Fruit fly (Drosophila melanogaster) whole organism: ENCODE results near the gene ebi.

Experiments
- CG8478 ChIP-seq: fragments of >200 bp; optimal IDR thresholded peaks from 2 replicates; lab custom pipeline; 2018; ENCODE audit warnings: inconsistent platforms
- Dll ChIP-seq: fragments of >200 bp; optimal IDR thresholded peaks from 2 replicates; lab custom pipeline; 2017
- EcR ChIP-seq, 2 experiments: fragments of >200 bp; optimal IDR thresholded peaks; 2 replicates each; lab custom pipeline; 2017; ENCODE audit warnings: missing biosample characterization in 2 of 2, missing genetic modification characterization in 2 of 2, missing genetic modification reagents in 2 of 2
- pan ChIP-seq: fragments of >200 bp; optimal IDR thresholded peaks from 2 replicates; lab custom pipeline; 2017
- psq ChIP-seq: fragments of >200 bp; optimal IDR thresholded peaks from 2 replicates; lab custom pipeline; 2017
- usp ChIP-seq: fragments of >200 bp; optimal IDR thresholded peaks from 2 replicates; lab custom pipeline; 2017; ENCODE audit warnings: missing biosample characterization, missing genetic modification characterization, mixed read lengths

Gene ebi

dm6 chr2L:428380-428989, 13.6 kb downstream of the ebi start:
- TF ChIP-seq EcR (GFP tag; optimal IDR thresholded peaks at IDR 0.05; lab: Kevin White, UChicago) = no peak
- TF ChIP-seq usp (GFP tag; lab: Kevin White, UChicago) = no peak
- TF ChIP-seq pan (lab: Kevin White, UChicago) = no peak
- no peak for TF ChIP-seq Dll
- TF ChIP-seq psq (lab: Kevin White, UChicago) = no peak
- TF ChIP-seq CG8478 (lab: Kevin White, UChicago) = no peak

dm6 chr2L:429680-430484, 15.0 kb downstream of the ebi start:
- no peak for TF ChIP-seq Dll
- peak; percentile 68 for TF ChIP-seq pan (lab: Kevin White, UChicago)
- TF ChIP-seq psq (lab: Kevin White, UChicago) = no peak

- TF ChIP-seq CG8478 (lab: Kevin White, UChicago) (no peak), Dll (no peak), usp (GFP tag; lab: Kevin White, UChicago) (no peak), EcR (GFP tag; optimal IDR thresholded peaks at IDR 0.05; lab: Kevin White, UChicago) (no peak), psq (lab: Kevin White, UChicago) (no peak), pan (lab: Kevin White, UChicago) (no peak)
Measured at dm6 chr2L:430820-431628, 16.2 kb downstream of the ebi start, which contains the start of gene ex. ex (plus strand) TSS chr2L:431227.

dm6 chr2L:431629-431984, 16.7 kb downstream of the ebi start:
- TF ChIP-seq usp (GFP tag; lab: Kevin White, UChicago) = no peak

dm6 chr2L:432119-432518, 17.3 kb downstream of the ebi start:
- TF ChIP-seq psq (lab: Kevin White, UChicago) (no peak), Dll (no peak), CG8478 (lab: Kevin White, UChicago) (no peak)

dm6 chr2L:434439-434838, 19.6 kb downstream of the ebi start:
- TF ChIP-seq CG8478 (lab: Kevin White, UChicago) = no peak
- TF ChIP-seq usp (GFP tag; lab: Kevin White, UChicago) = no peak

- TF ChIP-seq usp (GFP tag; lab: Kevin White, UChicago) = no peak
- no peak for TF ChIP-seq Dll
- no peak for TF ChIP-seq EcR (GFP tag; optimal IDR thresholded peaks at IDR 0.05; lab: Kevin White, UChicago)
- TF ChIP-seq CG8478 (lab: Kevin White, UChicago) = no peak
- no peak for TF ChIP-seq pan (lab: Kevin White, UChicago)
Measured at dm6 chr2L:435311-435806, 20.5 kb downstream of the ebi start.

- TF ChIP-seq EcR (GFP tag; optimal IDR thresholded peaks at IDR 0.05; lab: Kevin White, UChicago) = no peak
- TF ChIP-seq Dll = no peak
- no peak for TF ChIP-seq pan (lab: Kevin White, UChicago)
- TF ChIP-seq CG8478 (lab: Kevin White, UChicago) = no peak
- TF ChIP-seq usp (GFP tag; lab: Kevin White, UChicago) = no peak
- no peak for TF ChIP-seq psq (lab: Kevin White, UChicago)
Measured at dm6 chr2L:437498-437897, 22.6 kb downstream of the ebi start.

- TF ChIP-seq CG8478 (lab: Kevin White, UChicago) = no peak
Measured at dm6 chr2L:439339-439738, 24.5 kb downstream of the ebi start.

- TF ChIP-seq pan (lab: Kevin White, UChicago) = peak; percentile 81
- TF ChIP-seq Dll = no peak
Measured at dm6 chr2L:440638-441454, 26.0 kb downstream of the ebi start.

- TF ChIP-seq pan (lab: Kevin White, UChicago) = no peak
- peak; percentile 29 for TF ChIP-seq Dll
- no peak for TF ChIP-seq usp (GFP tag; lab: Kevin White, UChicago)
Measured at dm6 chr2L:441455-441730, 26.5 kb downstream of the ebi start.

dm6 chr2L:441927-442691, 27.2 kb downstream of the ebi start:
- TF ChIP-seq EcR (GFP tag; optimal IDR thresholded peaks at IDR 0.05; lab: Kevin White, UChicago) (no peak), usp (GFP tag; lab: Kevin White, UChicago) (no peak), pan (lab: Kevin White, UChicago) (no peak), CG8478 (lab: Kevin White, UChicago) (no peak), psq (lab: Kevin White, UChicago) (no peak)
